Worm (Caenorhabditis elegans) whole organism, late embryonic: ENCODE measurements around the gene R11H6.5.
A peak's percentile ranks its signal among the peaks of the same experiment; 100 is the strongest.

Source experiments
- C08G9.2 ChIP-seq: sonication (generic microtip); optimal IDR thresholded peaks from 2 replicates; lab custom pipeline; 2016; ENCODE audit warnings: mild to moderate bottlenecking, missing genetic modification characterization, moderate library complexity, missing compliant biosample characterization
- F13H6.1 ChIP-seq: sonication (generic microtip); optimal IDR thresholded peaks from 2 replicates; lab custom pipeline; 2016; ENCODE audit warnings: missing genetic modification characterization, missing compliant biosample characterization
- T23F11.4 ChIP-seq: fragments of 200-800 bp; sonication (Bioruptor generic); optimal IDR thresholded peaks from 2 replicates; lab custom pipeline; 2018; ENCODE audit warnings: mild to moderate bottlenecking, missing genetic modification characterization, missing compliant biosample characterization
- Y22D7AL.16 ChIP-seq: sonication (generic microtip); optimal IDR thresholded peaks from 2 replicates; lab custom pipeline; 2016; ENCODE audit warnings: missing genetic modification characterization, missing compliant biosample characterization
- ama-1 ChIP-seq: fragments of 150-350 bp; optimal IDR thresholded peaks from 2 replicates; lab custom pipeline; 2014
- ceh-14 ChIP-seq: sonication (generic microtip); optimal IDR thresholded peaks from 2 replicates; lab custom pipeline; 2016; ENCODE audit warnings: missing genotype, missing genetic modification characterization, missing compliant biosample characterization
- ceh-2 ChIP-seq: sonication (generic microtip); optimal IDR thresholded peaks from 2 replicates; lab custom pipeline; 2016; ENCODE audit warnings: missing genotype, missing genetic modification characterization, missing compliant biosample characterization
- ceh-22 ChIP-seq: sonication (generic microtip); optimal IDR thresholded peaks from 2 replicates; lab custom pipeline; 2017; ENCODE audit warnings: missing biosample characterization, missing genetic modification characterization
- ceh-30 ChIP-seq: fragments of 150-350 bp; optimal IDR thresholded peaks from 2 replicates; lab custom pipeline; 2014; ENCODE audit warnings: missing biosample characterization, missing genetic modification characterization
- ceh-31 ChIP-seq: sonication (generic microtip); optimal IDR thresholded peaks from 2 replicates; lab custom pipeline; 2016; ENCODE audit warnings: missing genetic modification characterization, missing compliant biosample characterization
- ceh-45 ChIP-seq: fragments of 200-800 bp; sonication (Bioruptor generic); IDR thresholded peaks from 2 replicates; pipeline ENCODE4 v1.3.6; 2022; ENCODE audit warnings: missing genetic modification reagents, missing genetic modification characterization, missing compliant biosample characterization
- ceh-48 ChIP-seq: sonication (generic microtip); optimal IDR thresholded peaks from 2 replicates; lab custom pipeline; 2016; ENCODE audit warnings: missing genetic modification characterization, inconsistent platforms, missing compliant biosample characterization
- che-1 ChIP-seq: sonication (generic microtip); optimal IDR thresholded peaks from 2 replicates; lab custom pipeline; 2016; ENCODE audit warnings: mild to moderate bottlenecking, missing genetic modification characterization, missing compliant biosample characterization
- dmd-4 ChIP-seq: sonication (generic microtip); optimal IDR thresholded peaks from 2 replicates; lab custom pipeline; 2016; ENCODE audit warnings: borderline replicate concordance, missing genetic modification characterization, missing compliant biosample characterization
- dve-1 ChIP-seq: sonication (generic microtip); optimal IDR thresholded peaks from 2 replicates; lab custom pipeline; 2017; ENCODE audit warnings: antibody characterized with exemption, mild to moderate bottlenecking, missing genetic modification characterization, missing compliant biosample characterization
- elt-4 ChIP-seq: sonication (generic microtip); optimal IDR thresholded peaks from 2 replicates; lab custom pipeline; 2016; ENCODE audit warnings: missing genetic modification characterization, missing compliant biosample characterization
- hlh-30 ChIP-seq: sonication (generic microtip); optimal IDR thresholded peaks from 2 replicates; lab custom pipeline; 2017; ENCODE audit warnings: antibody characterized with exemption, missing genetic modification characterization, missing compliant biosample characterization; ENCODE audit not compliant: insufficient read depth
- hlh-8 ChIP-seq: sonication (generic microtip); optimal IDR thresholded peaks from 2 replicates; lab custom pipeline; 2016; ENCODE audit warnings: missing genotype, missing genetic modification characterization, missing compliant biosample characterization
- lim-6 ChIP-seq: sonication (generic microtip); optimal IDR thresholded peaks from 2 replicates; lab custom pipeline; 2016; ENCODE audit warnings: missing genetic modification characterization, missing compliant biosample characterization
- lin-11 ChIP-seq: fragments of 200-800 bp; sonication (Bioruptor generic); optimal IDR thresholded peaks from 2 replicates; lab custom pipeline; 2018; ENCODE audit warnings: mild to moderate bottlenecking, missing genetic modification characterization, missing compliant biosample characterization
- madf-2 ChIP-seq: sonication (generic microtip); optimal IDR thresholded peaks from 2 replicates; lab custom pipeline; 2017; ENCODE audit warnings: missing genetic modification characterization, missing compliant biosample characterization
- nfya-1 ChIP-seq: sonication (generic microtip); optimal IDR thresholded peaks from 2 replicates; lab custom pipeline; 2017; ENCODE audit warnings: missing genetic modification characterization, mild to moderate bottlenecking, missing compliant biosample characterization, antibody characterized with exemption, moderate library complexity
- nhr-11 ChIP-seq: fragments of 150-350 bp; optimal IDR thresholded peaks from 2 replicates; lab custom pipeline; 2014; ENCODE audit warnings: missing biosample characterization, missing genetic modification characterization
- pag-3 ChIP-seq: sonication (generic microtip); optimal IDR thresholded peaks from 2 replicates; lab custom pipeline; 2016; ENCODE audit warnings: missing compliant biosample characterization, missing genetic modification characterization, borderline replicate concordance
- pros-1 ChIP-seq: fragments of 150-350 bp; optimal IDR thresholded peaks from 2 replicates; lab custom pipeline; 2014; ENCODE audit warnings: missing biosample characterization, missing genetic modification reagents, missing genetic modification characterization
- ref-2 ChIP-seq: sonication (generic microtip); optimal IDR thresholded peaks from 2 replicates; lab custom pipeline; 2016; ENCODE audit warnings: missing genetic modification characterization, missing compliant biosample characterization
- rnt-1 ChIP-seq: sonication (generic microtip); optimal IDR thresholded peaks from 2 replicates; lab custom pipeline; 2016; ENCODE audit warnings: missing genetic modification characterization, missing compliant biosample characterization
- sdc-2 ChIP-seq: sonication (generic microtip); optimal IDR thresholded peaks from 2 replicates; lab custom pipeline; 2016; ENCODE audit warnings: missing genotype, missing genetic modification characterization, missing compliant biosample characterization
- sox-2 ChIP-seq: fragments of 200-800 bp; sonication (Bioruptor generic); IDR thresholded peaks from 2 replicates; pipeline ENCODE4 v1.3.6; 2022; ENCODE audit warnings: missing genetic modification reagents, missing genetic modification characterization, missing compliant biosample characterization
- sox-4 ChIP-seq: sonication (generic microtip); optimal IDR thresholded peaks from 2 replicates; lab custom pipeline; 2017; ENCODE audit warnings: mild to moderate bottlenecking, missing genetic modification characterization, inconsistent platforms, missing compliant biosample characterization
- syd-9 ChIP-seq: sonication (generic microtip); optimal IDR thresholded peaks from 2 replicates; lab custom pipeline; 2016; ENCODE audit warnings: mild to moderate bottlenecking, missing genetic modification characterization, moderate library complexity, missing compliant biosample characterization
- tbx-7 ChIP-seq: sonication (generic microtip); optimal IDR thresholded peaks from 2 replicates; lab custom pipeline; 2016; ENCODE audit warnings: missing genotype, missing genetic modification characterization, missing compliant biosample characterization
- unc-42 ChIP-seq: sonication (generic microtip); optimal IDR thresholded peaks from 2 replicates; lab custom pipeline; 2016; ENCODE audit warnings: missing genotype, missing genetic modification characterization, missing compliant biosample characterization
- zip-5 ChIP-seq: sonication (generic microtip); optimal IDR thresholded peaks from 2 replicates; lab custom pipeline; 2016; ENCODE audit warnings: missing genetic modification characterization, missing compliant biosample characterization

Gene R11H6.5

DNA sequence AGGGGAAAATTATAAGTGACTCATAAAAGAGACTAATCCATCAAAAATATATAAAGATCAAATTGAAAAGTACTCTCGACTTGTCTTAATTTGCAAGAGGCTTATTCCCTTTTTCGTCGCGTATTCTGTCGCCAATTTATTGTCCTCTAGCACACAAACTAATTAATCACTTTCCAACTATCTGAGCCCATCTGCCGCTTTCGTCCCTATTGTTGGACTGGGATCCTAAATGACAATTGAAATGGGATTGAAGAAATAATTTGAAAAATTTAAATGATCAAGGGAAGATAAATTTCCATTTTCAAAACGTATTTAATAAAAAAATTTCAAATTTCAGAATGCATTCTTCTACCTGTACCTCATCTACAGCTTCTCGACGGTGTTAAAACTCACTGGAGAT is 38.6 kb upstream of the R11H6.5 start:
- TF ChIP-seq unc-42 (tag; lab: Kevin White, UChicago) (peak; percentile 45), lin-11 (tag; lab: Kevin White, UChicago) (no peak)

DNA sequence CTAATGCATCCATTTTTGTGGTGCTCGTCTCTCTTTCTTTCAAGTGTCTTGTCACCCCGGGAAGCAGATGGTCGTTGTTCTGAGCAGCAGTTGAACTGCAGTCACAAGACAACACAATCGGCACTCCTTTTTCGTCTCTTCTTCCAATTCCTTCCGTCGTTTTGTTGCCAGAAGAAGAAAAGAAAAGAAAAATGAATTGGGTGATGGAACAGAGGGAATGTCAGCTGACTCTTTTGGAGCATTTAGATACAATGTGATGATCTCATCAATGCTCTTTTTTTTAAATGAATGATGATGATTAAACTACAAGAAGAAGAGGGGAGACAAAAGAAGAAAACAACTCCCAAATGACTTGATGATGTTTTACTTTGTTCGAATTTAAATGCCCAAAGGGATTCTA is 37.9 kb upstream of the R11H6.5 start:
- TF ChIP-seq dmd-4 (tag; lab: Kevin White, UChicago) (no peak), unc-42 (tag; lab: Kevin White, UChicago) (no peak), hlh-30 (peak; percentile 72), madf-2 (tag; lab: Kevin White, UChicago) (no peak), hlh-8 (tag; lab: Kevin White, UChicago) (no peak), rnt-1 (tag; lab: Kevin White, UChicago) (no peak), zip-5 (tag; lab: Kevin White, UChicago) (no peak), syd-9 (tag; lab: Kevin White, UChicago) (no peak)

DNA sequence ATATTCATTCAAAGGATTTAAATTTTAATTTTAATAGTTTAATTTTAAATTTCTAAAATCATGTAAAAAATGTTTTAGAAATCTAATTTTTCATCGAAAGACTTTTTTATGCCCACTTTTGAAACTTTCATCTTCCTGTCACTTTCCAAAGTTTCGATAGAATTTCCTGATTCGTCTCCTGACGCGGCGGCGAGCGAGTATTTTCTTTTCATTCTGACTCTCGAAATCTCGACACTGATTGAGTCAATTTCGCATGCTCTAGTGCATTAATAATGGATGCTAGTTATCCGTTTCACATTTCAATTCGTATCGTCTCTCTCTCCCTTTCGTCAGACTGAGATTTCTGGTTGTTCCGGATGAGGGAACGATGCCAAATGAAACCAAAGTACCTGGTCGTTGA is 36.8 kb upstream of the R11H6.5 start:
- TF ChIP-seq ceh-31 (tag; lab: Kevin White, UChicago) (peak; percentile 9), unc-42 (tag; lab: Kevin White, UChicago) (peak; percentile 30), ceh-14 (no peak)

DNA sequence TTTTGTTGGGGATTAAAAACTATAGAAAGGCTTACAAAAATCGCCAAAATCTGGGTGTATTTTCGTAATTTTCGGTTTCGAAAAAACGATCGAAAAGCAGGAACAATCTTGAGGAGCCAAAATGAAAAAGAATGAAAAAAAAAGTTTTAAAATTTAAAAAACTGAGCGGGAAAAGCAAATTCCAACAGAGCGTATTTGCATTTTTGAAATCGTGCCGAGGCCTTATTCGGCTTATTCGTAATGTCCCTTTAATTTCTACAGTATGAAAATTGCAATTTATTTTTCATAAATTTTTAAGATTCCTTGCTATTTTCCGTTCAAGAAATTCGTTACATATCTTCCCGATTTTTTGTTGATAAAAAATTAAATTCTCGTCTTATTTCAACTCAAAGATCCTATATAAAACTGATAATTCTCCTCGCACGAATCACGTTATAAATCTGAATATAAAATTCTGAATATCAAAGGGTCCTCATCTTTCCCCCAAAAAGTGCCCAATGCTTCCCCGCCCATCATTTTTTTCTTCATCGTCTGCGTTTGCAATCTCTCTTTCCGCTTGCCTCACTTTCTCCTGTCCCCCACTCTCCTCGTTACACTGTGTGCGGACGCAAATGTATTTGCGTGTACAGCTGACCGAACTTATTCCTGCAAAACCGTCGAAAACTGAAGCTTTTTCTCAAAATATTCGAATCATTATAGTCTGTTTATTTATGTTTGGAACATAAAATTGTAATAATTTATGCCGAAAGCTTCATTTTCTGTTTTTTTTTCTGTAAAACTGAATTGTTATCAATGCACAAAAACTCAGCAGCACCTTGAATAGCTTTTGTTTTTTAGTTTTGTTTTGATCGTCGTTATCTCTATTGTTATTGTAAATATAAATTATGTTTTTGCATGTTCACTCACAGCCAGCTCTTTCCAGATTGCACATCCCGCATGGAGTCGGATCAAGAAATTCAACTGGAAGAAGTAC is 34.1 kb upstream of the R11H6.5 start, which contains the start of the genes rfc-1 and pmp-3:
TSS of gene rfc-1 (minus strand) at position 163 of the 973 bp plus-strand sequence.
TSS of gene pmp-3 (plus strand) at position 923 of the 973 bp plus-strand sequence.
- TF ChIP-seq nfya-1 (tag; lab: Kevin White, UChicago) (peak; percentile 18), ceh-31 (tag; lab: Kevin White, UChicago) (peak; percentile 15), ceh-22 (tag; lab: Kevin White, UChicago) (no peak)

DNA sequence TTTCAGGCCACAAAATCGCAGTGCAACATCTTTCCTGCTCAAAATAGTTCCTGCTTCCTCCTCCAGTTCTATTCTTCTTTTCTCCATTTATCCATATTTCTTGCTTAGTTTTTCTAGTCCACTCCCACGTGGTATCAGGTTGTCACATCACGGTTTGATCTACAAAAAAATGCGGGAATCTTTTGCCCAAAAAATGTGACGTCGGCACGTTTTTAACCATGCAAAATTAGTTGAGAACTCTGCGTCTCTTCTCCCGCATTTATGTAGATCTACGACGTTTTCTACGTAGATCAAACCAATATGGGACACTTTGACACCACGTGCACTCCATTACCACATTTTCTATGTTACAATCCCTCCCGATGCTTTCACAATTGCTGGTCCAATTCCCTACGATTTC is 30.0 kb upstream of the R11H6.5 start:
- no peak for TF ChIP-seq sox-4
- no peak for TF ChIP-seq Y22D7AL.16 (tag; lab: Kevin White, UChicago)
- TF ChIP-seq ref-2 (tag; lab: Kevin White, UChicago) = no peak
- TF ChIP-seq T23F11.4 (GFP tag; lab: Kevin White, UChicago) = no peak
- TF ChIP-seq ceh-2 (tag; lab: Kevin White, UChicago) = no peak
- TF ChIP-seq ceh-45 = no peak

DNA sequence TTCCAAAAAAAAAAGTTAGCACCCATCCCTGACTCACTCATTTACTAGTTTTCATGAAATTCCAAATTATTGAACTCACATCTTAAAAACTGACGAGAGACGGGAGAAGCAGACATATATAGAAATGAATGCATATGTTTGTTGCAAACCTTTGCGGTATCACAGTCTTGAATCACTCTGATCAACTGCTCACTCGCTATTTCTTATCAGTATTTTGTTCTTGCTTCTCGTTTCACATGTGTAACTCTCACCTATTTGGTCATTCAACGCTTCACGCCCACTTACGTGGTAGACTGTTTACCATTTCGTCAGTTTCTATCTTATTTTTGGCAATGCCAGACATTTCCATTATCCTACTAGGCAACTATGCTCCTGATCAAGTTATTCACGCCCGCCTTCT is 28.7 kb upstream of the R11H6.5 start, which contains the start of gene C54G10.1:
TSS of gene C54G10.1 (plus strand) at position 333 of the 400 bp plus-strand sequence.
- TF ChIP-seq ref-2 (tag; lab: Kevin White, UChicago) = no peak

DNA sequence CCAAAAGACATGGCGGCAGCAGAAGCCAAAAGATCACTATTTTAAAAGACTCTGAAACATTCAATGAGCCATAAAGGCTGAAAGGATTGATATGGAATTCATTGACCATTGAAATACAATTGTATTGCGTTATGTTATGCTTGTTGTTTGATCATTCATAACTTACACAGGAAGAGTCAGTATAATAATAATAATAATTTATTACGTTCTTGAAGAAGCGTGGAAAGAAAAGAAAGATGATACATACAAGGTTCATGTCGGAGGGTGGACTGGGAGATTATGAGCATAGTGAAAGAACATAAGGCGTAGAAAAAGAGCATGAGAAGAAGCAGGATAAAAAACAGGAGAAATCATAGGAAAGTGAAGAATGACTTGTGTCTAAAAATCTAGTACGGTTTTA is 28.0 kb upstream of the R11H6.5 start, which contains the start of gene F43D2.7:
TSS of gene F43D2.7 (minus strand) at position 101 of the 400 bp plus-strand sequence.
- TF ChIP-seq nhr-11 (no peak), ceh-48 (no peak), sox-2 (GFP tag; lab: Robert Waterston, UW) (no peak), F13H6.1 (tag; lab: Kevin White, UChicago) (no peak), pag-3 (no peak), hlh-8 (tag; lab: Kevin White, UChicago) (no peak), pros-1 (no peak), ama-1 (lab: Kevin White, UChicago) (no peak), C08G9.2 (tag; lab: Kevin White, UChicago) (no peak), che-1 (tag; lab: Kevin White, UChicago) (no peak), sdc-2 (tag; lab: Kevin White, UChicago) (no peak), elt-4 (tag; lab: Kevin White, UChicago) (no peak), ceh-30 (tag; lab: Kevin White, UChicago) (no peak), tbx-7 (tag; lab: Kevin White, UChicago) (no peak), dve-1 (tag; lab: Kevin White, UChicago) (no peak), rnt-1 (tag; lab: Kevin White, UChicago) (no peak), lim-6 (tag; lab: Kevin White, UChicago) (no peak), T23F11.4 (GFP tag; lab: Kevin White, UChicago) (no peak)
